Worm (Caenorhabditis elegans) whole organism, L1 larva: ENCODE results near the gene C25H3.15.

Experiments
- C16A3.4 ChIP-seq: fragments of 150-350 bp; optimal IDR thresholded peaks from 2 replicates; lab custom pipeline; 2014; ENCODE audit warnings: missing biosample characterization, missing genetic modification characterization
- Y116A8C.19 ChIP-seq: sonication (generic microtip); optimal IDR thresholded peaks from 2 replicates; lab custom pipeline; 2016; ENCODE audit warnings: missing compliant biosample characterization, missing genetic modification characterization, borderline replicate concordance
- alr-1 ChIP-seq: fragments of 200-800 bp; sonication (Bioruptor generic); optimal IDR thresholded peaks from 2 replicates; lab custom pipeline; 2018; ENCODE audit warnings: borderline replicate concordance, mild to moderate bottlenecking, missing genetic modification characterization, missing compliant biosample characterization
- blmp-1 ChIP-seq: fragments of 150-350 bp; optimal IDR thresholded peaks from 2 replicates; lab custom pipeline; 2014; ENCODE audit warnings: missing biosample characterization, missing genetic modification characterization
- ceh-63 ChIP-seq: fragments of 200-800 bp; sonication (Bioruptor generic); optimal IDR thresholded peaks from 2 replicates; lab custom pipeline; 2018; ENCODE audit warnings: mild to moderate bottlenecking, missing genetic modification characterization, missing compliant biosample characterization
- ceh-8 ChIP-seq: fragments of 200-800 bp; sonication (Bioruptor generic); optimal IDR thresholded peaks from 2 replicates; lab custom pipeline; 2018; ENCODE audit warnings: mild to moderate bottlenecking, missing genetic modification characterization, moderate library complexity, missing compliant biosample characterization
- ceh-90 ChIP-seq: sonication (generic microtip); optimal IDR thresholded peaks from 2 replicates; lab custom pipeline; 2016; ENCODE audit warnings: missing genetic modification characterization, missing compliant biosample characterization
- ces-1 ChIP-seq: fragments of 150-350 bp; optimal IDR thresholded peaks from 2 replicates; lab custom pipeline; 2014; ENCODE audit warnings: missing biosample characterization, missing genetic modification reagents, missing genetic modification characterization
- dsc-1 ChIP-seq: sonication (generic microtip); optimal IDR thresholded peaks from 2 replicates; lab custom pipeline; 2016; ENCODE audit warnings: mild to moderate bottlenecking, missing genetic modification characterization, missing compliant biosample characterization
- efl-3 ChIP-seq: fragments of 200-800 bp; sonication (Bioruptor generic); optimal IDR thresholded peaks from 2 replicates; lab custom pipeline; 2018; ENCODE audit warnings: mild to moderate bottlenecking, missing genetic modification characterization, missing compliant biosample characterization
- elt-2 ChIP-seq: sonication (generic microtip); optimal IDR thresholded peaks from 2 replicates; lab custom pipeline; 2016; ENCODE audit warnings: missing genetic modification characterization, mild to moderate bottlenecking, inconsistent platforms, missing compliant biosample characterization, missing genetic modification reagents
- fkh-10 ChIP-seq: sonication (generic microtip); optimal IDR thresholded peaks from 2 replicates; lab custom pipeline; 2017; ENCODE audit warnings: missing biosample characterization, missing genetic modification reagents, missing genetic modification characterization
- fkh-4 ChIP-seq: sonication (generic microtip); optimal IDR thresholded peaks from 2 replicates; lab custom pipeline; 2016; ENCODE audit warnings: missing compliant biosample characterization, missing genetic modification characterization, borderline replicate concordance
- fkh-8 ChIP-seq: sonication (generic microtip); optimal IDR thresholded peaks from 2 replicates; lab custom pipeline; 2016; ENCODE audit warnings: mild to moderate bottlenecking, missing genetic modification characterization, missing compliant biosample characterization
- hlh-17 ChIP-seq: fragments of 200-800 bp; sonication (Bioruptor generic); optimal IDR thresholded peaks from 2 replicates; lab custom pipeline; 2018; ENCODE audit warnings: missing genetic modification characterization, mild to moderate bottlenecking, missing compliant biosample characterization, moderate library complexity, borderline replicate concordance
- irx-1 ChIP-seq: sonication (generic microtip); optimal IDR thresholded peaks from 2 replicates; lab custom pipeline; 2016; ENCODE audit warnings: missing genetic modification characterization, missing compliant biosample characterization
- isw-1 ChIP-seq: fragments of 200-800 bp; sonication (Bioruptor generic); IDR thresholded peaks from 2 replicates; pipeline ENCODE4 v1.3.6; 2022; ENCODE audit warnings: missing genetic modification characterization, missing compliant biosample characterization
- lin-14 ChIP-seq: fragments of 200-800 bp; sonication (Bioruptor generic); optimal IDR thresholded peaks from 2 replicates; lab custom pipeline; 2018; ENCODE audit warnings: mild to moderate bottlenecking, missing genetic modification characterization, moderate library complexity, missing compliant biosample characterization
- lin-39 ChIP-seq: fragments of 150-350 bp; optimal IDR thresholded peaks from 2 replicates; lab custom pipeline; 2014; ENCODE audit warnings: missing biosample characterization, missing genetic modification reagents, missing genetic modification characterization
- lsy-2 ChIP-seq, 2 experiments: fragments of 150-350 bp; optimal IDR thresholded peaks; 2 replicates each; lab custom pipeline; 2014; ENCODE audit warnings: missing biosample characterization in 2 of 2, missing genetic modification characterization in 2 of 2
- mab-9 ChIP-seq: fragments of 200-800 bp; sonication (Bioruptor generic); IDR thresholded peaks from 2 replicates; pipeline ENCODE4 v1.3.6; 2022; ENCODE audit warnings: missing genetic modification reagents, missing genetic modification characterization, missing compliant biosample characterization
- mep-1 ChIP-seq: fragments of 150-350 bp; optimal IDR thresholded peaks from 2 replicates; lab custom pipeline; 2014; ENCODE audit warnings: missing biosample characterization, missing genetic modification characterization
- nhr-19 ChIP-seq: fragments of 200-800 bp; sonication (Bioruptor generic); conservative IDR thresholded peaks from 2 replicates; pipeline ENCODE4 v1.3.6; 2022; ENCODE audit warnings: missing genetic modification characterization, missing compliant biosample characterization
- nhr-20 ChIP-seq: sonication (generic microtip); optimal IDR thresholded peaks from 2 replicates; lab custom pipeline; 2016; ENCODE audit warnings: mild to moderate bottlenecking, missing genetic modification characterization, missing compliant biosample characterization
- nhr-237 ChIP-seq: fragments of 150-350 bp; optimal IDR thresholded peaks from 2 replicates; lab custom pipeline; 2014; ENCODE audit warnings: missing biosample characterization, missing genetic modification characterization
- nhr-71 ChIP-seq: sonication (generic microtip); optimal IDR thresholded peaks from 2 replicates; lab custom pipeline; 2016; ENCODE audit warnings: mild to moderate bottlenecking, missing genetic modification characterization, moderate library complexity, missing compliant biosample characterization
- nhr-85 ChIP-seq: sonication (generic microtip); peaks from one replicate; lab custom pipeline; 2016; ENCODE audit warnings: missing genetic modification characterization, inconsistent platforms, missing compliant biosample characterization
- nhr-90 ChIP-seq: sonication (generic microtip); optimal IDR thresholded peaks from 2 replicates; lab custom pipeline; 2016; ENCODE audit warnings: mild to moderate bottlenecking, missing genetic modification characterization, missing compliant biosample characterization; ENCODE audit not compliant: poor library complexity
- pqm-1 ChIP-seq: sonication (generic microtip); optimal IDR thresholded peaks from 3 replicates; lab custom pipeline; 2017; ENCODE audit warnings: missing biosample characterization, missing genetic modification characterization
- rnt-1 ChIP-seq: sonication (generic microtip); optimal IDR thresholded peaks from 2 replicates; lab custom pipeline; 2016; ENCODE audit warnings: mild to moderate bottlenecking, missing genetic modification characterization, moderate library complexity, missing compliant biosample characterization
- skn-1 ChIP-seq: fragments of 150-350 bp; optimal IDR thresholded peaks from 2 replicates; lab custom pipeline; 2014; ENCODE audit warnings: missing biosample characterization, missing genetic modification characterization
- snpc-4 ChIP-seq: fragments of 150-350 bp; optimal IDR thresholded peaks from 2 replicates; lab custom pipeline; 2014; ENCODE audit warnings: missing biosample characterization, missing genetic modification characterization
- snu-23 ChIP-seq: sonication (generic microtip); optimal IDR thresholded peaks from 2 replicates; lab custom pipeline; 2016; ENCODE audit warnings: missing genetic modification characterization, missing compliant biosample characterization
- swsn-7 ChIP-seq: sonication (generic microtip); optimal IDR thresholded peaks from 2 replicates; lab custom pipeline; 2016; ENCODE audit warnings: missing genetic modification characterization, missing compliant biosample characterization
- unc-130 ChIP-seq: fragments of 150-350 bp; optimal IDR thresholded peaks from 2 replicates; lab custom pipeline; 2017; ENCODE audit warnings: missing biosample characterization, missing genetic modification characterization, inconsistent platforms
- unc-30 ChIP-seq: sonication (generic microtip); optimal IDR thresholded peaks from 2 replicates; lab custom pipeline; 2017; ENCODE audit warnings: missing biosample characterization, missing genetic modification characterization
- unc-62 ChIP-seq: fragments of 150-350 bp; optimal IDR thresholded peaks from 2 replicates; lab custom pipeline; 2014; ENCODE audit warnings: missing biosample characterization, missing genetic modification reagents, missing genetic modification characterization
- unc-86 ChIP-seq: sonication (generic microtip); optimal IDR thresholded peaks from 2 replicates; lab custom pipeline; 2016; ENCODE audit warnings: missing genetic modification characterization, missing compliant biosample characterization
- xbp-1 ChIP-seq: sonication (generic microtip); optimal IDR thresholded peaks from 2 replicates; lab custom pipeline; 2016; ENCODE audit warnings: missing genetic modification characterization, missing compliant biosample characterization
- zip-4 ChIP-seq: fragments of 200-800 bp; sonication (Bioruptor generic); optimal IDR thresholded peaks from 2 replicates; lab custom pipeline; 2018; ENCODE audit warnings: mild to moderate bottlenecking, missing genetic modification characterization, moderate library complexity, missing compliant biosample characterization

Gene C25H3.15

DNA sequence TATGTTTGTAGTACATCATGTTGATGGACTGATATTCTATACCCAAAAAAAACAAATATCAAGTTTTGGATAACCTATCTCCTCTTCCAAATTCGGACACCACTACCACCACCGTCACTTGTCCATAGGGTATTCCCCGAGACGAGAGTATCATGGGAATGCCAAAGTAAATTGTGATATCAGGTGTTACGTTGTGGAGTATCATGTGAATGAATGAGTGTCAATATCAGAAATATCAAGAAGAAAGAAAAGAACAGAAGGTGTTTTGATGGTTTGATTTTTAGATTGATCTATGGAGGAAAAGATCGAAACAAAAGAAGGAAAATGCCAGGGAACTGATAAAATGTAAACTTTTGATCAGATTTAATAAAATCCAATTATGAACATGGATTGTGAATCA is 33.1 kb downstream of the C25H3.15 start (continued):
- TF ChIP-seq unc-86 (tag; lab: Kevin White, UChicago) (no peak), nhr-90 (no peak), mab-9 (GFP tag; lab: Robert Waterston, UW) (no peak), lin-39 (tag; lab: Kevin White, UChicago) (no peak), isw-1 (GFP tag; lab: Robert Waterston, UW) (no peak), ceh-63 (GFP tag; lab: Kevin White, UChicago) (no peak), fkh-8 (tag; lab: Kevin White, UChicago) (peak; percentile 19), snpc-4 (tag; lab: Kevin White, UChicago) (no peak), nhr-85 (tag; lab: Kevin White, UChicago) (peak; percentile 56), irx-1 (tag; lab: Kevin White, UChicago) (no peak), efl-3 (GFP tag; lab: Kevin White, UChicago) (no peak), xbp-1 (no peak), blmp-1 (tag; lab: Kevin White, UChicago) (peak; percentile 38), elt-2 (peak; percentile 51), ceh-90 (tag; lab: Kevin White, UChicago) (no peak), mep-1 (tag; lab: Kevin White, UChicago) (peak; percentile 52), Y116A8C.19 (tag; lab: Kevin White, UChicago) (no peak), unc-62 (GFP tag; lab: Kevin White, UChicago) (no peak), lin-14 (GFP tag; lab: Kevin White, UChicago) (peak; percentile 85), skn-1 (peak; percentile 4), nhr-20 (tag; lab: Kevin White, UChicago) (peak; percentile 77), nhr-237 (no peak), hlh-17 (GFP tag; lab: Kevin White, UChicago) (no peak), unc-130 (tag; lab: Kevin White, UChicago) (peak; percentile 81), rnt-1 (peak; percentile 57), ceh-8 (GFP tag; lab: Kevin White, UChicago) (no peak), zip-4 (GFP tag; lab: Kevin White, UChicago) (no peak), dsc-1 (tag; lab: Kevin White, UChicago) (no peak), alr-1 (tag; lab: Kevin White, UChicago) (no peak)

ce11 chrII:5698869-5699268 is 33.7 kb downstream of the C25H3.15 start, which contains the start of the genes C25H3.10 and C25H3.1:
TSS of gene C25H3.10 (minus strand) at chrII:5698969.
TSS of gene C25H3.1 (plus strand) at chrII:5699071.
- TF ChIP-seq nhr-71 (tag; lab: Kevin White, UChicago) (peak; percentile 39), swsn-7 (tag; lab: Kevin White, UChicago) (no peak), lsy-2 (tag; optimal IDR thresholded peaks at IDR 0.05; lab: Kevin White, UChicago) (peak; percentile 2 to 4), fkh-10 (GFP tag; lab: Kevin White, UChicago) (no peak), nhr-19 (peak; percentile 10), blmp-1 (tag; lab: Kevin White, UChicago) (peak; percentile 20), zip-4 (GFP tag; lab: Kevin White, UChicago) (no peak), irx-1 (tag; lab: Kevin White, UChicago) (no peak), ces-1 (no peak), nhr-20 (tag; lab: Kevin White, UChicago) (peak; percentile 19), pqm-1 (tag; lab: Kevin White, UChicago) (no peak), unc-30 (no peak), rnt-1 (peak; percentile 44), snu-23 (GFP tag; lab: Kevin White, UChicago) (peak; percentile 33), C16A3.4 (tag; lab: Kevin White, UChicago) (no peak), snpc-4 (tag; lab: Kevin White, UChicago) (peak; percentile 57), fkh-4 (tag; lab: Kevin White, UChicago) (no peak), lin-14 (GFP tag; lab: Kevin White, UChicago) (peak; percentile 6), isw-1 (GFP tag; lab: Robert Waterston, UW) (no peak), dsc-1 (tag; lab: Kevin White, UChicago) (no peak)
